Worm (Caenorhabditis elegans) whole organism, L4/young adult: ENCODE measurements around the gene sre-36.

Experiments used
- W03F9.2 ChIP-seq: fragments of 150-350 bp; optimal IDR thresholded peaks from 2 replicates; lab custom pipeline; 2014; ENCODE audit warnings: missing biosample characterization, missing genetic modification characterization
- him-1 ChIP-seq: sonication (generic microtip); optimal IDR thresholded peaks from 2 replicates; lab custom pipeline; 2016; ENCODE audit warnings: missing genotype, missing genetic modification reagents, missing genetic modification characterization, missing compliant biosample characterization

DNA sequence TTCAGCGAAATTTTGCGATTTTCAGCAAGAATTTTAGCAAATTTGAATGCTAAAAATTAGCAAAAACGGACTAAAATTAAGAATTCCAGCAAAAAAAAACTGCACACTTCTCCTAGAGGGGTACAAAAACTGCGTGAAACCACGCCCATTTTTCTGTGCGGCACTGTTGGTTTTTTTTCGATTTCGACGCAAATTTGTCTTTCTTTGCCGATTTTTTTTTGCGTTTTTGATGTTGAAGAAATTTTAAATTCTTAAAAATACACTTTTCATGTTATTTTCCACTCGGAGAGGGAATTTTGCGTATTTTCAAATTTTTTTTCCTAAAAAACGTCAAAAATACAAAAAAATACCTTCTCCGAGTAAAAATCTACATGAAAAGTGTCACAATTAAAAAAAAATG is 4.5 kb downstream of the sre-36 start, which contains the start of gene syp-1:
- TF ChIP-seq W03F9.2 (no peak), him-1 (tag; lab: Kevin White, UChicago) (no peak)
